Fruit fly (Drosophila melanogaster): ENCODE data around the gene CG15695.

The CG15695 gene

dm6 chr3R:20834770-20835183 lies 7.2 kb upstream of the CG15695 start (continued):
- TF ChIP-seq toy (GFP tag; IDR thresholded peaks at IDR 0.05): no peak
- peak; percentile 46 for TF ChIP-seq CG11398 (GFP tag; optimal IDR thresholded peaks at IDR 0.05)
- TF ChIP-seq D19B (GFP tag; optimal IDR thresholded peaks at IDR 0.05): peak; percentile 6
- TF ChIP-seq Hmr (GFP tag; optimal IDR thresholded peaks at IDR 0.05): peak; percentile 71
- TF ChIP-seq Ravus (GFP tag; IDR thresholded peaks at IDR 0.05): no peak
- no peak for TF ChIP-seq Doc3 (GFP tag; IDR thresholded peaks at IDR 0.05; ENCODE audit: partially characterized antibody)
- peak; percentile 17; the same call in 1 of the 2 replicates for TF ChIP-seq ara (GFP tag; IDR thresholded peaks at IDR 0.05)
- peak; percentile 66 for TF ChIP-seq CG2678 (tag; optimal IDR thresholded peaks at IDR 0.05)
- no peak for TF ChIP-seq Elba2 (GFP tag; optimal IDR thresholded peaks at IDR 0.05)
- TF ChIP-seq dpn (GFP tag; optimal IDR thresholded peaks at IDR 0.05): peak in 1 of 2 experiments; percentile 23
- no peak for TF ChIP-seq Ptx1 (GFP tag; IDR thresholded peaks at IDR 0.05)
- TF ChIP-seq repo (GFP tag; optimal IDR thresholded peaks at IDR 0.05): no peak
- no peak for TF ChIP-seq CG7963 (GFP tag; IDR thresholded peaks at IDR 0.05; ENCODE audit: partially characterized antibody)
- TF ChIP-seq CG15601 (tag; optimal IDR thresholded peaks at IDR 0.05): peak; percentile 48
- peak; percentile 61 for TF ChIP-seq CG31365 (tag; optimal IDR thresholded peaks at IDR 0.05)
- no peak for TF ChIP-seq esg (GFP tag; conservative IDR thresholded peaks at IDR 0.05)
- no peak for TF ChIP-seq Nf-YB (GFP tag; optimal IDR thresholded peaks at IDR 0.05)
- peak; percentile 69 for TF ChIP-seq unpg (GFP tag; optimal IDR thresholded peaks at IDR 0.05)
- 0 out of 3 replicates have a peak, but pooled peaks have one; percentile 11 for TF ChIP-seq z (GFP tag; IDR thresholded peaks at IDR 0.05)

- TF ChIP-seq CG2712 (tag; optimal IDR thresholded peaks at IDR 0.05): no peak
- no peak for TF ChIP-seq org-1 (GFP tag; optimal IDR thresholded peaks at IDR 0.05)
- 0 out of 3 replicates have a peak, but pooled peaks have one; percentile 11 for TF ChIP-seq row (GFP tag; IDR thresholded peaks at IDR 0.05)
- 0 out of 2 replicates have a peak, but pooled peaks have one; percentile 8 for TF ChIP-seq Drgx (GFP tag; IDR thresholded peaks at IDR 0.05)
- peak; percentile 11; the same call in 1 of the 3 replicates for TF ChIP-seq CG11695 (GFP tag; IDR thresholded peaks at IDR 0.05)
- TF ChIP-seq H15 (GFP tag; IDR thresholded peaks at IDR 0.05): no peak
- no peak for TF ChIP-seq dm (GFP tag; optimal IDR thresholded peaks at IDR 0.05)
- TF ChIP-seq Awh (GFP tag; IDR thresholded peaks at IDR 0.05): 0 out of 2 replicates have a peak, but pooled peaks have one; percentile 12
- peak; percentile 27 for TF ChIP-seq sens (GFP tag)
- no peak for TF ChIP-seq CG30403 (GFP tag; optimal IDR thresholded peaks at IDR 0.05)
- no peak for TF ChIP-seq CG6765 (GFP tag; optimal IDR thresholded peaks at IDR 0.05)
- TF ChIP-seq ken (GFP tag; IDR thresholded peaks at IDR 0.05): no peak
Observed at dm6 chr3R:20835531-20835930, 6.4 kb upstream of the CG15695 start.

dm6 chr3R:20836257-20836856 lies 5.6 kb upstream of the CG15695 start:
- TF ChIP-seq cwo (GFP tag; optimal IDR thresholded peaks at IDR 0.05) (peak; percentile 7), inv (GFP tag; IDR thresholded peaks at IDR 0.05; ENCODE audit: partially characterized antibody) (no peak), odd (GFP tag; optimal IDR thresholded peaks at IDR 0.05) (peak; percentile 1), D19A (tag; optimal IDR thresholded peaks at IDR 0.05) (peak; percentile 10), CG7556 (GFP tag; optimal IDR thresholded peaks at IDR 0.05) (peak; percentile 42), dmrt99B (tag; optimal IDR thresholded peaks at IDR 0.05) (peak; percentile 21), GATAe (GFP tag; conservative IDR thresholded peaks at IDR 0.05) (no peak), CG13296 (GFP tag; optimal IDR thresholded peaks at IDR 0.05) (peak; percentile 5), Meics (GFP tag; optimal IDR thresholded peaks at IDR 0.05) (peak; percentile 52), tio (GFP tag; optimal IDR thresholded peaks at IDR 0.05) (peak; percentile 9), CG12391 (tag; optimal IDR thresholded peaks at IDR 0.05) (peak; percentile 19), CG18619 (GFP tag; optimal IDR thresholded peaks at IDR 0.05) (peak; percentile 28), h (optimal IDR thresholded peaks at IDR 0.05) (no peak), eve (GFP tag; optimal IDR thresholded peaks at IDR 0.05) (peak in 1 of 2 experiments; percentile 61), CG12219 (GFP tag; optimal IDR thresholded peaks at IDR 0.05) (no peak), Hr51 (GFP tag; optimal IDR thresholded peaks at IDR 0.05) (peak in 1 of 2 experiments; percentile 51), CG9437 (GFP tag; optimal IDR thresholded peaks at IDR 0.05) (peak; percentile 37), CG3281 (GFP tag; optimal IDR thresholded peaks at IDR 0.05) (peak; percentile 3)
